Fruit fly (Drosophila melanogaster): ENCODE measurements around the gene MetRS-m.

The MetRS-m gene

DNA sequence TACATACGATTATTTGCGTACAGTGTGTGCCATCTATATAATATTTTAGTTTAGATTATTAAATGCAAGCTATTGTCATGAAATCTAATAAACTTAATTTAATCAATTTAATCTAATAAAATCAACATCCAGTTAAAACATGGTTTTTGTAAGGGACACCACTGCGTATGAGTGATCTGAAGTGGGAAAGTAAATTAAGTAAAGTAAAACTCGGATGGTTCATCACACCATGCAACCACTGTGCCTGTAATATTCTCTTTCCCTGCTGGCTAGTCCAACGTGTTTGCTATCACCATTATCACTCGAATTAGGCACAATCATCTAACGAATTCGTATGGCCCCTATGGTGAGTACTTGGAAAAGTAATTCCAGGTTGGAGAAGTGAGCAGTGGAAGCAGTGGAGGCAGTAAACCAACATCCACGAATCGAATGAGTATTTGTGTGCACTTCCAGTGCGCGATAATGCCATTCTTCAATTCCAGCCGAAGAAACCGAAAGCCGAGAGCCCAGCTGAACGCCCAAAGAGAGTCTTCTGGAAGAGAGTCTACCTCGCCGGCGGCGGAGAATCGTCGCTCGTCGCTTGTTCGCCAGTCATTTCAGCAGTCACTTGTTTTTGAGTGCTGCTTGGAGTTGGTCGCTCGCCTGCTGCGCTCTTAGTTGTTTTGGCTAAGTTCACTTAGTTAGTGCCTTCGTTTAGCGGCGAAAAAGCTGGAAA is 29.0 kb upstream of the MetRS-m start, which contains the start of gene red (continued):
- TF ChIP-seq stwl (tag; optimal IDR thresholded peaks at IDR 0.05) (no peak), Hand (GFP tag; optimal IDR thresholded peaks at IDR 0.05) (peak; percentile 70), tll (GFP tag; optimal IDR thresholded peaks at IDR 0.05) (no peak), CG12219 (GFP tag; optimal IDR thresholded peaks at IDR 0.05) (peak; percentile 58), CkIIα-i1 (GFP tag; IDR thresholded peaks at IDR 0.05) (no peak), ac (GFP tag; optimal IDR thresholded peaks at IDR 0.05) (no peak), pnt (GFP tag; optimal IDR thresholded peaks at IDR 0.05) (no peak), scrt (GFP tag; optimal IDR thresholded peaks at IDR 0.05) (peak; percentile 68), Deaf1 (tag; optimal IDR thresholded peaks at IDR 0.05) (peak; percentile 86), CG2199 (GFP tag; IDR thresholded peaks at IDR 0.05) (0 out of 3 replicates have a peak, but pooled peaks have one; percentile 36), NC2β (GFP tag; optimal IDR thresholded peaks at IDR 0.05) (no peak), nom (GFP tag; optimal IDR thresholded peaks at IDR 0.05) (peak; percentile 69), CG34224 (GFP tag; IDR thresholded peaks at IDR 0.05; ENCODE audit: partially characterized antibody) (peak; percentile 10; the same call in 1 of the 3 replicates), CG14710 (tag; optimal IDR thresholded peaks at IDR 0.05) (peak; percentile 31), CG2129 (GFP tag; IDR thresholded peaks at IDR 0.05; ENCODE audit: partially characterized antibody) (no peak), bsh (GFP tag; optimal IDR thresholded peaks at IDR 0.05) (peak in 1 of 2 experiments; percentile 67), CG1792 (GFP tag; optimal IDR thresholded peaks at IDR 0.05) (peak; percentile 21), CG7745 (tag; optimal IDR thresholded peaks at IDR 0.05) (no peak), grau (tag; optimal IDR thresholded peaks at IDR 0.05) (peak; percentile 95), CG5953 (GFP tag; IDR thresholded peaks at IDR 0.05) (peak; percentile 42; the same call in 1 of the 2 replicates), CG18476 (GFP tag; optimal IDR thresholded peaks at IDR 0.05) (peak; percentile 33), CG1024 (GFP tag; IDR thresholded peaks at IDR 0.05) (0 out of 2 replicates have a peak, but pooled peaks have one; percentile 4), CG18011 (GFP tag; optimal IDR thresholded peaks at IDR 0.05) (peak; percentile 54), CG12391 (tag; optimal IDR thresholded peaks at IDR 0.05) (peak; percentile 75), ro (GFP tag; IDR thresholded peaks at IDR 0.05) (no peak), Scr (GFP tag; IDR thresholded peaks at IDR 0.05; ENCODE audit: partially characterized antibody) (no peak), CG32532 (GFP tag; IDR thresholded peaks at IDR 0.05) (peak; percentile 87), wdn (GFP tag; IDR thresholded peaks at IDR 0.05) (peak; percentile 77; the same call in 1 of the 2 replicates), dmrt11E (tag; optimal IDR thresholded peaks at IDR 0.05) (peak; percentile 15), CG4360 (GFP tag; IDR thresholded peaks at IDR 0.05) (0 out of 2 replicates have a peak, but pooled peaks have one; percentile 10), hth (optimal IDR thresholded peaks at IDR 0.05) (no peak), Sox100B (GFP tag; optimal IDR thresholded peaks at IDR 0.05) (peak; percentile 60), CG15601 (tag; optimal IDR thresholded peaks at IDR 0.05) (peak; percentile 45), CG18619 (GFP tag; optimal IDR thresholded peaks at IDR 0.05) (peak; percentile 78)

DNA sequence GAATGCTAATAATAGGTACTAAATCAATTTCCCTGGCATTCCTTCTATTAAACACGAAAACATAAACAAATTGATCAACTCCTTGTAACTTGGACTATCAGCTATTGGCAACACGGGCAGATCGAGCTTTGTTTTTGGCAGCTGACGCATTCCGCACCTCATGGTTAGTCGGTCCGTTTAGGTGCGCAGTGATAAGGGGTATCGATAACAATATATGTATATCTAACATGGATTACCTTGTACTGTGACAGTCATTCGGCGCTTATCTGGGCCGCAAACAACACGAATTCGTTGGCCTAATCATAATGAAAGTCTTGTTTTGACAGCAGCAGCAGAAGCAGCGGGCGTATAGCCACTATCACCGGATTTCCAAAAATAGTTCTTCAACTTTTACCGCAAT is 28.2 kb upstream of the MetRS-m start:
- TF ChIP-seq Med (GFP tag) (peak; percentile 38), HmgD (GFP tag; optimal IDR thresholded peaks at IDR 0.05) (no peak), CG8290 (GFP tag; optimal IDR thresholded peaks at IDR 0.05) (no peak), CG8290 (tag; optimal IDR thresholded peaks at IDR 0.05) (peak in 1 of 2 experiments; percentile 10), ranshi (GFP tag; IDR thresholded peaks at IDR 0.05) (no peak), sc (optimal IDR thresholded peaks at IDR 0.05) (no peak), sc (GFP tag; optimal IDR thresholded peaks at IDR 0.05) (no peak), gro (GFP tag; optimal IDR thresholded peaks at IDR 0.05) (no peak), CG11093 (GFP tag; IDR thresholded peaks at IDR 0.05) (no peak), CG11504 (tag; optimal IDR thresholded peaks at IDR 0.05) (no peak), CG8089 (GFP tag; optimal IDR thresholded peaks at IDR 0.05) (no peak), dmrt99B (tag; optimal IDR thresholded peaks at IDR 0.05) (no peak), sd (tag; optimal IDR thresholded peaks at IDR 0.05) (peak; percentile 83), CG6254 (GFP tag; optimal IDR thresholded peaks at IDR 0.05) (peak; percentile 53), Bteb2 (GFP tag; optimal IDR thresholded peaks at IDR 0.05) (no peak), CrebB (tag; optimal IDR thresholded peaks at IDR 0.05) (no peak), CG34376 (GFP tag; optimal IDR thresholded peaks at IDR 0.05) (peak; percentile 70)

Measured in whole organism, embryonic.